Worm (Caenorhabditis elegans) whole organism, L4 larva: ENCODE data around the gene C35D10.8.

Experiments used
- aha-1 ChIP-seq: fragments of 150-350 bp; peaks from one replicate; lab custom pipeline; 2014; ENCODE audit warnings: missing biosample characterization, missing genetic modification characterization
- ces-1 ChIP-seq: fragments of 150-350 bp; sonication (generic microtip); optimal IDR thresholded peaks from 4 replicates; lab custom pipeline; 2014; ENCODE audit warnings: missing biosample characterization, missing genetic modification reagents, missing genetic modification characterization
- jun-1 ChIP-seq: fragments of 150-350 bp; optimal IDR thresholded peaks from 2 replicates; lab custom pipeline; 2014; ENCODE audit warnings: missing biosample characterization, missing genetic modification reagents, missing genetic modification characterization
- nhr-237 ChIP-seq: sonication (generic microtip); optimal IDR thresholded peaks from 2 replicates; lab custom pipeline; 2017; ENCODE audit warnings: missing biosample characterization, missing genetic modification characterization
- nhr-25 ChIP-seq: sonication (generic microtip); optimal IDR thresholded peaks from 2 replicates; lab custom pipeline; 2017; ENCODE audit warnings: missing genetic modification characterization, mild to moderate bottlenecking, missing compliant biosample characterization, antibody characterized with exemption, moderate library complexity, borderline replicate concordance; ENCODE audit not compliant: insufficient read depth
- pqm-1 ChIP-seq: sonication (generic microtip); optimal IDR thresholded peaks from 2 replicates; lab custom pipeline; 2017; ENCODE audit warnings: missing biosample characterization, missing genetic modification characterization
- tra-1 ChIP-seq: fragments of 200-800 bp; sonication (Bioruptor generic); IDR thresholded peaks from 2 replicates; pipeline ENCODE4 v1.3.6; 2022; ENCODE audit warnings: missing genetic modification reagents, missing genetic modification characterization, missing compliant biosample characterization
- ztf-11 ChIP-seq: fragments of 150-350 bp; optimal IDR thresholded peaks from 2 replicates; lab custom pipeline; 2014; ENCODE audit warnings: missing biosample characterization, missing genetic modification characterization

ce11 chrIII:4903784-4904183 is 48.8 kb downstream of the C35D10.8 start, which contains the start of gene kbp-2:
- TF ChIP-seq tra-1: no peak
- TF ChIP-seq jun-1 (tag; lab: Kevin White, UChicago): no peak
- TF ChIP-seq aha-1: no peak
- TF ChIP-seq pqm-1 (tag; lab: Kevin White, UChicago): no peak
- TF ChIP-seq ces-1 (GFP tag; lab: Kevin White, UChicago): no peak
- no peak for TF ChIP-seq nhr-25
- no peak for TF ChIP-seq ztf-11
- no peak for TF ChIP-seq nhr-237 (tag; lab: Kevin White, UChicago)
